Worm (Caenorhabditis elegans) whole organism, L4 larva: ENCODE data around the gene str-204.

Experiments
- F10B5.3 ChIP-seq: sonication (generic microtip); optimal IDR thresholded peaks from 2 replicates; lab custom pipeline; 2016; ENCODE audit warnings: mild to moderate bottlenecking, missing genetic modification characterization, missing compliant biosample characterization
- F26F4.8 ChIP-seq: fragments of 200-800 bp; sonication (Bioruptor generic); conservative IDR thresholded peaks from 2 replicates; pipeline ENCODE4 v1.3.6; 2022; ENCODE audit warnings: missing genetic modification characterization, missing compliant biosample characterization
- F37D6.2 ChIP-seq: sonication (generic microtip); optimal IDR thresholded peaks from 2 replicates; lab custom pipeline; 2016; ENCODE audit warnings: mild to moderate bottlenecking, missing genetic modification characterization, missing compliant biosample characterization
- T26A8.4 ChIP-seq: fragments of 200-800 bp; sonication (Bioruptor generic); IDR thresholded peaks from 2 replicates; pipeline ENCODE4 v1.3.6; 2022; ENCODE audit warnings: missing genetic modification characterization, missing compliant biosample characterization
- Y48G9A.11 ChIP-seq: fragments of 200-800 bp; sonication (Bioruptor generic); IDR thresholded peaks from 2 replicates; pipeline ENCODE4 v1.3.6; 2022; ENCODE audit warnings: missing genetic modification reagents, missing genetic modification characterization, missing compliant biosample characterization
- ZK337.2 ChIP-seq: fragments of 200-800 bp; sonication (Bioruptor generic); IDR thresholded peaks from 2 replicates; pipeline ENCODE4 v1.3.6; 2022; ENCODE audit warnings: missing genetic modification reagents, missing genetic modification characterization, missing compliant biosample characterization
- ZK546.5 ChIP-seq, 2 experiments: sonication (generic microtip); optimal IDR thresholded peaks; 2 replicates each; lab custom pipeline; 2017; ENCODE audit warnings: missing biosample characterization in 2 of 2, missing genetic modification characterization in 2 of 2
- ama-1 ChIP-seq: fragments of 150-350 bp; optimal IDR thresholded peaks from 2 replicates; lab custom pipeline; 2014; ENCODE audit warnings: inconsistent platforms, mixed read lengths
- arid-1 ChIP-seq: fragments of 200-800 bp; sonication (Bioruptor generic); conservative IDR thresholded peaks from 2 replicates; pipeline ENCODE4 v1.3.6; 2022; ENCODE audit warnings: missing genetic modification reagents, missing genetic modification characterization, missing compliant biosample characterization
- ceh-28 ChIP-seq: fragments of 150-350 bp; optimal IDR thresholded peaks from 2 replicates; lab custom pipeline; 2014; ENCODE audit warnings: missing biosample characterization, missing genetic modification reagents, missing genetic modification characterization
- ceh-44 ChIP-seq: fragments of 200-800 bp; sonication (Bioruptor generic); IDR thresholded peaks from 2 replicates; pipeline ENCODE4 v1.3.6; 2022; ENCODE audit warnings: missing genetic modification reagents, missing genetic modification characterization, missing compliant biosample characterization
- ceh-82 ChIP-seq: sonication (generic microtip); optimal IDR thresholded peaks from 2 replicates; lab custom pipeline; 2017; ENCODE audit warnings: missing biosample characterization, missing genetic modification characterization
- daf-16 ChIP-seq, 3 experiments: sonication (generic microtip); optimal IDR thresholded peaks; 2 replicates each; lab custom pipeline; 2016 to 2017; ENCODE audit warnings: missing genetic modification characterization in 3 of 3, missing genetic modification reagents in 3 of 3, mild to moderate bottlenecking in 2 of 3, missing compliant biosample characterization in 2 of 3, missing biosample characterization in 1 of 3, moderate library complexity in 1 of 3
- daf-8 ChIP-seq: fragments of 200-800 bp; sonication (Bioruptor generic); IDR thresholded peaks from 2 replicates; pipeline ENCODE4 v1.3.6; 2022; ENCODE audit warnings: missing genetic modification characterization, missing compliant biosample characterization
- dmd-6 ChIP-seq: fragments of 200-800 bp; sonication (Bioruptor generic); IDR thresholded peaks from 2 replicates; pipeline ENCODE4 v1.3.6; 2022; ENCODE audit warnings: missing genetic modification reagents, missing genetic modification characterization, missing compliant biosample characterization
- dmd-9 ChIP-seq: fragments of 200-800 bp; sonication (Bioruptor generic); IDR thresholded peaks from 2 replicates; pipeline ENCODE4 v1.3.6; 2022; ENCODE audit warnings: missing genetic modification reagents, missing genetic modification characterization, missing compliant biosample characterization
- egl-43 ChIP-seq: fragments of 200-800 bp; sonication (Bioruptor generic); IDR thresholded peaks from 2 replicates; pipeline ENCODE4 v1.3.6; 2022; ENCODE audit warnings: missing genetic modification reagents, missing genetic modification characterization, missing compliant biosample characterization
- fkh-10 ChIP-seq: fragments of 150-350 bp; optimal IDR thresholded peaks from 2 replicates; lab custom pipeline; 2014; ENCODE audit warnings: missing biosample characterization, missing genetic modification reagents, missing genetic modification characterization
- gei-8 ChIP-seq: fragments of 200-800 bp; sonication (Bioruptor generic); optimal IDR thresholded peaks from 2 replicates; lab custom pipeline; 2018; ENCODE audit warnings: mild to moderate bottlenecking, missing genetic modification characterization, missing compliant biosample characterization
- hmg-1.1 ChIP-seq: fragments of 200-800 bp; sonication (Bioruptor generic); IDR thresholded peaks from 2 replicates; pipeline ENCODE4 v1.3.6; 2022; ENCODE audit warnings: missing genetic modification reagents, missing genetic modification characterization, missing compliant biosample characterization
- lin-1 ChIP-seq: fragments of 200-800 bp; sonication (Bioruptor generic); IDR thresholded peaks from 2 replicates; pipeline ENCODE4 v1.3.6; 2022; ENCODE audit warnings: missing genetic modification reagents, missing genetic modification characterization, missing compliant biosample characterization
- lin-13 ChIP-seq: fragments of 150-350 bp; optimal IDR thresholded peaks from 2 replicates; lab custom pipeline; 2014; ENCODE audit warnings: missing biosample characterization, missing genetic modification reagents, missing genetic modification characterization
- lin-39 ChIP-seq: fragments of 150-350 bp; optimal IDR thresholded peaks from 2 replicates; lab custom pipeline; 2014; ENCODE audit warnings: missing biosample characterization, missing genetic modification reagents, missing genetic modification characterization
- lsy-2 ChIP-seq, 2 experiments: fragments of 150-350 bp in 1 of 2; sonication (generic microtip) in 1 of 2; optimal IDR thresholded peaks; 2 replicates each; lab custom pipeline; 2014 to 2017; ENCODE audit warnings: missing biosample characterization in 2 of 2, missing genetic modification characterization in 2 of 2
- mdl-1 ChIP-seq, 2 experiments: fragments of 150-350 bp in 1 of 2; sonication (generic microtip) in 1 of 2; optimal IDR thresholded peaks; 2 replicates each; lab custom pipeline; 2014 to 2017; ENCODE audit warnings: missing biosample characterization in 2 of 2, missing genetic modification characterization in 2 of 2
- mep-1 ChIP-seq: fragments of 150-350 bp; sonication (generic microtip); optimal IDR thresholded peaks from 3 replicates; lab custom pipeline; 2014; ENCODE audit warnings: missing biosample characterization, missing genetic modification characterization
- nhr-111 ChIP-seq: fragments of 200-800 bp; sonication (Bioruptor generic); optimal IDR thresholded peaks from 2 replicates; lab custom pipeline; 2018; ENCODE audit warnings: mild to moderate bottlenecking, missing genetic modification characterization, missing compliant biosample characterization
- nhr-25 ChIP-seq: sonication (generic microtip); optimal IDR thresholded peaks from 2 replicates; lab custom pipeline; 2017; ENCODE audit warnings: missing genetic modification characterization, mild to moderate bottlenecking, missing compliant biosample characterization, antibody characterized with exemption, moderate library complexity, borderline replicate concordance; ENCODE audit not compliant: insufficient read depth
- nhr-28 ChIP-seq: fragments of 150-350 bp; optimal IDR thresholded peaks from 2 replicates; lab custom pipeline; 2014; ENCODE audit warnings: missing biosample characterization, missing genetic modification characterization
- nhr-41 ChIP-seq: fragments of 200-800 bp; sonication (Bioruptor generic); IDR thresholded peaks from 2 replicates; pipeline ENCODE4 v1.3.6; 2022; ENCODE audit warnings: missing genetic modification reagents, missing genetic modification characterization, missing compliant biosample characterization
- nhr-42 ChIP-seq: fragments of 200-800 bp; sonication (Bioruptor generic); IDR thresholded peaks from 2 replicates; pipeline ENCODE4 v1.3.6; 2022; ENCODE audit warnings: missing genetic modification characterization, missing compliant biosample characterization
- nhr-48 ChIP-seq: sonication (generic microtip); optimal IDR thresholded peaks from 2 replicates; lab custom pipeline; 2016; ENCODE audit warnings: mild to moderate bottlenecking, missing genetic modification characterization, missing compliant biosample characterization
- php-3 ChIP-seq: fragments of 200-800 bp; sonication (Bioruptor generic); IDR thresholded peaks from 2 replicates; pipeline ENCODE4 v1.3.6; 2022; ENCODE audit warnings: missing genetic modification reagents, missing genetic modification characterization, missing compliant biosample characterization
- set-16 ChIP-seq: fragments of 200-800 bp; sonication (Bioruptor generic); IDR thresholded peaks from 2 replicates; pipeline ENCODE4 v1.3.6; 2022; ENCODE audit warnings: missing genetic modification reagents, missing genetic modification characterization, missing compliant biosample characterization
- unc-130 ChIP-seq: sonication (generic microtip); optimal IDR thresholded peaks from 2 replicates; lab custom pipeline; 2016; ENCODE audit warnings: missing genetic modification reagents, missing genetic modification characterization, missing compliant biosample characterization
- vab-7 ChIP-seq: fragments of 200-800 bp; sonication (Bioruptor generic); IDR thresholded peaks from 2 replicates; pipeline ENCODE4 v1.3.6; 2022; ENCODE audit warnings: missing genetic modification reagents, missing genetic modification characterization, missing compliant biosample characterization
- zag-1 ChIP-seq: fragments of 150-350 bp; optimal IDR thresholded peaks from 2 replicates; lab custom pipeline; 2014; ENCODE audit warnings: missing biosample characterization, missing genetic modification characterization
- zfp-2 ChIP-seq: sonication (generic microtip); optimal IDR thresholded peaks from 2 replicates; lab custom pipeline; 2016; ENCODE audit warnings: mild to moderate bottlenecking, missing genetic modification characterization, missing compliant biosample characterization
- zfp-3 ChIP-seq: fragments of 200-800 bp; sonication (Bioruptor generic); conservative IDR thresholded peaks from 2 replicates; pipeline ENCODE4 v1.3.6; 2022; ENCODE audit warnings: missing genetic modification reagents, missing genetic modification characterization, missing compliant biosample characterization
- zip-11 ChIP-seq: fragments of 200-800 bp; sonication (Bioruptor generic); IDR thresholded peaks from 2 replicates; pipeline ENCODE4 v1.3.6; 2022; ENCODE audit warnings: missing genetic modification characterization, missing compliant biosample characterization
- ztf-11 ChIP-seq: fragments of 150-350 bp; optimal IDR thresholded peaks from 2 replicates; lab custom pipeline; 2014; ENCODE audit warnings: missing biosample characterization, missing genetic modification characterization
- ztf-7 ChIP-seq: fragments of 150-350 bp; optimal IDR thresholded peaks from 2 replicates; lab custom pipeline; 2014; ENCODE audit warnings: missing biosample characterization, missing genetic modification characterization

str-204 gene

ce11 chrV:7187295-7187694, 27.8 kb downstream of the str-204 start:
- peak; percentile 60 for TF ChIP-seq dmd-6 (GFP tag; lab: Robert Waterston, UW)
- no peak for TF ChIP-seq zag-1 (tag; lab: Kevin White, UChicago)
- TF ChIP-seq fkh-10 (GFP tag; lab: Kevin White, UChicago) = no peak
- TF ChIP-seq daf-16 (GFP tag; optimal IDR thresholded peaks at IDR 0.05; lab: Kevin White, UChicago) = peak in 1 of 2 experiments; percentile 4
- peak; percentile 32 for TF ChIP-seq daf-16 (tag; optimal IDR thresholded peaks at IDR 0.05; lab: Kevin White, UChicago)

- TF ChIP-seq nhr-25 (tag; lab: Kevin White, UChicago) (no peak), gei-8 (no peak), ztf-11 (no peak), nhr-41 (GFP tag; lab: Robert Waterston, UW) (no peak), egl-43 (GFP tag; lab: Robert Waterston, UW) (no peak), mdl-1 (tag; optimal IDR thresholded peaks at IDR 0.05; lab: Kevin White, UChicago) (no peak), ZK546.5 (tag; optimal IDR thresholded peaks at IDR 0.05; lab: Kevin White, UChicago) (no peak), F26F4.8 (GFP tag; lab: Robert Waterston, UW) (no peak), lin-39 (tag; lab: Kevin White, UChicago) (no peak), ZK337.2 (GFP tag; lab: Robert Waterston, UW) (no peak)
These were observed 34.1 kb downstream of the str-204 start, which contains the start of gene F09G2.8 for ce11 chrV:7193562-7193961. F09G2.8 (minus strand) TSS chrV:7193662.

ce11 chrV:7194818-7195217, 35.3 kb downstream of the str-204 start:
- peak; percentile 64 for TF ChIP-seq set-16
- no peak for TF ChIP-seq lin-1 (GFP tag; lab: Robert Waterston, UW)
- no peak for TF ChIP-seq F26F4.8 (GFP tag; lab: Robert Waterston, UW)

ce11 chrV:7196037-7196436, 36.5 kb downstream of the str-204 start, which contains the start of gene attf-2:
attf-2 (minus strand) TSS chrV:7196137.
- TF ChIP-seq egl-43 (GFP tag; lab: Robert Waterston, UW) = no peak
- TF ChIP-seq, all 104 proteins: peak for 0

ce11 chrV:7196498-7196966, 37.0 kb downstream of the str-204 start, which contains the start of gene F09G2.2:
F09G2.2 (plus strand) TSS chrV:7196916.
- TF ChIP-seq ceh-82 (no peak), ama-1 (lab: Kevin White, UChicago) (peak; percentile 61), arid-1 (peak; percentile 68), hmg-1.1 (GFP tag; lab: Robert Waterston, UW) (peak; percentile 89), nhr-48 (tag; lab: Kevin White, UChicago) (peak; percentile 79), mep-1 (tag; lab: Kevin White, UChicago) (peak; percentile 90), nhr-28 (tag; lab: Kevin White, UChicago) (peak; percentile 81), F10B5.3 (tag; lab: Kevin White, UChicago) (no peak), daf-8 (GFP tag; lab: Robert Waterston, UW) (no peak), nhr-25 (tag; lab: Kevin White, UChicago) (peak; percentile 88), unc-130 (GFP tag; lab: Kevin White, UChicago) (peak; percentile 78), zip-11 (GFP tag; lab: Robert Waterston, UW) (no peak), lsy-2 (tag; optimal IDR thresholded peaks at IDR 0.05; lab: Kevin White, UChicago) (peak; percentile 71 to 93), lin-13 (GFP tag; lab: Kevin White, UChicago) (peak; percentile 90), dmd-9 (GFP tag; lab: Robert Waterston, UW) (0 out of 2 replicates have a peak, but pooled peaks have one; percentile 45), nhr-42 (GFP tag; lab: Robert Waterston, UW) (peak; percentile 72; the same call in 1 of the 2 replicates), lin-39 (tag; lab: Kevin White, UChicago) (no peak), set-16 (peak; percentile 61), Y48G9A.11 (GFP tag; lab: Robert Waterston, UW) (peak; percentile 63), zfp-2 (tag; lab: Kevin White, UChicago) (peak; percentile 98), ceh-44 (GFP tag; lab: Robert Waterston, UW) (no peak), zfp-3 (peak; percentile 72), lin-1 (GFP tag; lab: Robert Waterston, UW) (peak; percentile 65), ztf-7 (tag; lab: Kevin White, UChicago) (peak; percentile 41), php-3 (GFP tag; lab: Robert Waterston, UW) (peak; percentile 46; the same call in 1 of the 2 replicates), vab-7 (0 out of 2 replicates have a peak, but pooled peaks have one; percentile 14), F37D6.2 (peak; percentile 31), nhr-111 (GFP tag; lab: Kevin White, UChicago) (no peak), T26A8.4 (peak; percentile 91), ceh-28 (no peak)
